Worm (Caenorhabditis elegans) whole organism, L4 larva: Measurements from ENCODE around the gene F10D7.10.

Source experiments
- T20F7.1 ChIP-seq: fragments of 200-800 bp; sonication (Bioruptor generic); optimal IDR thresholded peaks from 2 replicates; lab custom pipeline; 2018; ENCODE audit warnings: mild to moderate bottlenecking, missing genetic modification characterization, missing compliant biosample characterization
- aly-2 ChIP-seq: sonication (generic microtip); optimal IDR thresholded peaks from 2 replicates; lab custom pipeline; 2018; ENCODE audit warnings: missing biosample characterization, missing genetic modification characterization
- ceh-28 ChIP-seq: fragments of 150-350 bp; optimal IDR thresholded peaks from 2 replicates; lab custom pipeline; 2014; ENCODE audit warnings: missing biosample characterization, missing genetic modification reagents, missing genetic modification characterization
- egl-27 ChIP-seq: sonication (generic microtip); optimal IDR thresholded peaks from 3 replicates; lab custom pipeline; 2017; ENCODE audit warnings: missing biosample characterization, missing genetic modification reagents, missing genetic modification characterization
- fos-1 ChIP-seq: fragments of 150-350 bp; optimal IDR thresholded peaks from 2 replicates; lab custom pipeline; 2014; ENCODE audit warnings: missing biosample characterization, missing genetic modification characterization
- jun-1 ChIP-seq: fragments of 150-350 bp; optimal IDR thresholded peaks from 2 replicates; lab custom pipeline; 2014; ENCODE audit warnings: missing biosample characterization, missing genetic modification reagents, missing genetic modification characterization
- lin-38 ChIP-seq: fragments of 200-800 bp; sonication (Bioruptor generic); IDR thresholded peaks from 2 replicates; pipeline ENCODE4 v1.3.6; 2022; ENCODE audit warnings: missing genetic modification reagents, missing genetic modification characterization, missing compliant biosample characterization
- lir-3 ChIP-seq: sonication (generic microtip); optimal IDR thresholded peaks from 2 replicates; lab custom pipeline; 2016; ENCODE audit warnings: mild to moderate bottlenecking, missing genetic modification characterization, missing compliant biosample characterization
- mdl-1 ChIP-seq, 2 experiments: fragments of 150-350 bp in 1 of 2; sonication (generic microtip) in 1 of 2; optimal IDR thresholded peaks; 2 replicates each; lab custom pipeline; 2014 to 2017; ENCODE audit warnings: missing biosample characterization in 2 of 2, missing genetic modification characterization in 2 of 2
- mxl-2 ChIP-seq: fragments of 200-800 bp; sonication (Bioruptor generic); conservative IDR thresholded peaks from 2 replicates; pipeline ENCODE4 v1.3.6; 2022; ENCODE audit warnings: missing genetic modification reagents, missing genetic modification characterization, missing compliant biosample characterization
- nhr-11 ChIP-seq: fragments of 150-350 bp; optimal IDR thresholded peaks from 2 replicates; lab custom pipeline; 2014; ENCODE audit warnings: missing biosample characterization, missing genetic modification characterization
- nhr-237 ChIP-seq: sonication (generic microtip); optimal IDR thresholded peaks from 2 replicates; lab custom pipeline; 2017; ENCODE audit warnings: missing biosample characterization, missing genetic modification characterization
- nhr-41 ChIP-seq: fragments of 200-800 bp; sonication (Bioruptor generic); IDR thresholded peaks from 2 replicates; pipeline ENCODE4 v1.3.6; 2022; ENCODE audit warnings: missing genetic modification reagents, missing genetic modification characterization, missing compliant biosample characterization
- unc-62 ChIP-seq, 3 experiments: fragments of 150-350 bp in 1 of 3; sonication (generic microtip); optimal IDR thresholded peaks in 2 of 3; peaks in 1 of 3; 1 replicate in 1 of 3; 2 replicates in 2 of 3; lab custom pipeline; 2014 to 2017; ENCODE audit warnings: missing biosample characterization in 3 of 3, missing genetic modification characterization in 3 of 3, missing genetic modification reagents in 3 of 3, missing genotype in 1 of 3

DNA sequence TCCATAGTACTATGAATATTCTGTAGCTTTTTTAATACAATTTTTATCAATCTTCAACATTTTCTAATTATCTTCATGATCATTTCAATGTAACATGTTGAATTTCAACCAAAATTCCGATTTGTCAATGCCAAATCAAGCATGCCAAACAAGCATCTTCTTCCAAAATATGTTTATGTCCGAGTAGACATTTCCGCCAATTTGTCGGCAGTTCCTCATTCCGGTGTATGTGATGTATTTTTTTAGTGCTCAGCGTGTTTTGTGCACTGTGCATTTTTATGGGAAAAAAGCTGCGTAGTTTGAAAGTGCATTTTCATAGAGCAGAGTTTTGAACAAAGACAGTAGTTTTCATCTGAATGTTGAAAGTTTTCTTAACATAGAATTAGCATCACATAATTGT lies 30.2 kb downstream of the F10D7.10 start:
- TF ChIP-seq ceh-28 (tag; lab: Kevin White, UChicago) = no peak
- no peak for TF ChIP-seq mxl-2 (GFP tag; lab: Robert Waterston, UW)
- no peak for TF ChIP-seq nhr-237 (tag; lab: Kevin White, UChicago)
- TF ChIP-seq jun-1 (tag; lab: Kevin White, UChicago) = no peak
- no peak for TF ChIP-seq egl-27 (tag; lab: Kevin White, UChicago)
- no peak for TF ChIP-seq fos-1 (tag; lab: Kevin White, UChicago)
- no peak for TF ChIP-seq nhr-11 (tag; lab: Kevin White, UChicago)
- TF ChIP-seq nhr-41 (GFP tag; lab: Robert Waterston, UW) = no peak
- TF ChIP-seq mdl-1 (tag; optimal IDR thresholded peaks at IDR 0.05; lab: Kevin White, UChicago) = no peak
- TF ChIP-seq lir-3 (tag; lab: Kevin White, UChicago) = no peak
- no peak for TF ChIP-seq lin-38 (GFP tag; lab: Robert Waterston, UW)
- no peak for TF ChIP-seq aly-2 (tag; lab: Kevin White, UChicago)
- no peak for TF ChIP-seq T20F7.1 (GFP tag; lab: Kevin White, UChicago)
- no peak for TF ChIP-seq unc-62 (GFP tag; optimal IDR thresholded peaks at IDR 0.05 in 1 of 2; lab: Kevin White, UChicago)
- TF ChIP-seq unc-62 (tag; optimal IDR thresholded peaks at IDR 0.05; lab: Kevin White, UChicago) = no peak
